Fruit fly (Drosophila melanogaster) whole organism, adult: ENCODE data around the gene nkt.

Source experiments
- CG11617 ChIP-seq: fragments of 200-800 bp; sonication (Bioruptor generic); optimal IDR thresholded peaks from 2 replicates; lab custom pipeline; 2017; ENCODE audit warnings: mild to moderate bottlenecking, missing biosample characterization, missing genetic modification reagents, missing genetic modification characterization
- CG12768 ChIP-seq: fragments of 200-800 bp; sonication (Bioruptor generic); optimal IDR thresholded peaks from 2 replicates; lab custom pipeline; 2017; ENCODE audit warnings: missing biosample characterization, missing genetic modification characterization, mild to moderate bottlenecking, moderate library complexity, missing genetic modification reagents
- CG14711 ChIP-seq: fragments of 200-800 bp; sonication (Bioruptor generic); optimal IDR thresholded peaks from 2 replicates; lab custom pipeline; 2018; ENCODE audit warnings: missing biosample characterization, mild to moderate bottlenecking, missing genetic modification characterization, moderate library complexity
- CG1620 ChIP-seq: fragments of 200-800 bp; sonication (Bioruptor generic); optimal IDR thresholded peaks from 2 replicates; lab custom pipeline; 2016; ENCODE audit warnings: missing biosample characterization, missing genetic modification characterization
- CG33017 ChIP-seq: fragments of 200-800 bp; sonication (Bioruptor generic); optimal IDR thresholded peaks from 2 replicates; lab custom pipeline; 2018; ENCODE audit warnings: missing biosample characterization, mild to moderate bottlenecking, missing genetic modification characterization, moderate library complexity
- CG5204 ChIP-seq: fragments of 200-800 bp; sonication (Bioruptor generic); optimal IDR thresholded peaks from 2 replicates; lab custom pipeline; 2016; ENCODE audit warnings: missing biosample characterization, missing genetic modification characterization
- CG7045 ChIP-seq: fragments of 200-800 bp; sonication (Bioruptor generic); optimal IDR thresholded peaks from 2 replicates; lab custom pipeline; 2017; ENCODE audit warnings: missing biosample characterization, mild to moderate bottlenecking, missing genetic modification characterization
- CG7101 ChIP-seq: fragments of 200-800 bp; sonication (Bioruptor generic); optimal IDR thresholded peaks from 2 replicates; lab custom pipeline; 2018; ENCODE audit warnings: missing biosample characterization, mild to moderate bottlenecking, missing genetic modification characterization, moderate library complexity
- Clk ChIP-seq: fragments of 200-800 bp; sonication (Bioruptor generic); optimal IDR thresholded peaks from 2 replicates; lab custom pipeline; 2017; ENCODE audit warnings: missing biosample characterization, missing genetic modification characterization
- Crg-1 ChIP-seq: fragments of 200-800 bp; sonication (Bioruptor generic); optimal IDR thresholded peaks from 2 replicates; lab custom pipeline; 2016; ENCODE audit warnings: missing biosample characterization, missing genetic modification characterization
- Hr96 ChIP-seq: fragments of 200-800 bp; sonication (Bioruptor generic); optimal IDR thresholded peaks from 2 replicates; lab custom pipeline; 2016; ENCODE audit warnings: missing biosample characterization, missing genetic modification characterization
- Mnt ChIP-seq: fragments of 200-800 bp; sonication (Bioruptor generic); optimal IDR thresholded peaks from 2 replicates; lab custom pipeline; 2016; ENCODE audit warnings: missing biosample characterization, mild to moderate bottlenecking, missing genetic modification characterization
- bab1 ChIP-seq: fragments of 200-800 bp; sonication (Bioruptor generic); optimal IDR thresholded peaks from 3 replicates; lab custom pipeline; 2019; ENCODE audit warnings: missing biosample characterization, mild to moderate bottlenecking, missing genetic modification characterization, moderate library complexity
- cic ChIP-seq: fragments of 200-800 bp; sonication (Bioruptor generic); optimal IDR thresholded peaks from 2 replicates; lab custom pipeline; 2017; ENCODE audit warnings: missing biosample characterization, mild to moderate bottlenecking, missing genetic modification characterization, moderate library complexity
- cnc ChIP-seq, 2 experiments: fragments of >200 bp; optimal IDR thresholded peaks; 2 replicates each; lab custom pipeline; 2017
- kay ChIP-seq: fragments of 200-800 bp; sonication (Bioruptor generic); peaks from one replicate; lab custom pipeline; 2016; ENCODE audit warnings: missing biosample characterization, missing genetic modification characterization, borderline replicate concordance
- ovo ChIP-seq: fragments of 200-800 bp; sonication (Bioruptor generic); optimal IDR thresholded peaks from 2 replicates; lab custom pipeline; 2016; ENCODE audit warnings: missing biosample characterization, missing genetic modification characterization
- pad ChIP-seq: fragments of 200-800 bp; sonication (Bioruptor generic); optimal IDR thresholded peaks from 3 replicates; lab custom pipeline; 2017; ENCODE audit warnings: missing biosample characterization, missing genetic modification characterization, mild to moderate bottlenecking, moderate library complexity, missing genetic modification reagents
- tj ChIP-seq: fragments of 200-800 bp; sonication (Bioruptor generic); optimal IDR thresholded peaks from 3 replicates; lab custom pipeline; 2017; ENCODE audit warnings: missing biosample characterization, mild to moderate bottlenecking, missing genetic modification characterization, moderate library complexity
- toe ChIP-seq: fragments of 200-800 bp; sonication (Bioruptor generic); optimal IDR thresholded peaks from 2 replicates; lab custom pipeline; 2016; ENCODE audit warnings: missing biosample characterization, missing genetic modification characterization

Gene nkt

dm6 chr3L:11214406-11215243, 13.5 kb downstream of the nkt start, which contains the start of gene CG42671:
Gene CG42671, plus strand, starts transcription at chr3L:11214505.
- no peak for TF ChIP-seq CG11617
- no peak for TF ChIP-seq CG7045 (GFP tag; lab: Kevin White, UChicago)
- TF ChIP-seq CG33017 (tag; lab: Kevin White, UChicago): peak; percentile 7
- peak; percentile 48 for TF ChIP-seq CG1620 (GFP tag; lab: Kevin White, UChicago)
- TF ChIP-seq cic (GFP tag; lab: Kevin White, UChicago): peak; percentile 29
- TF ChIP-seq CG7101 (tag; lab: Kevin White, UChicago): peak; percentile 4
- TF ChIP-seq bab1 (GFP tag; lab: Kevin White, UChicago): peak; percentile 50
- peak; percentile 27 for TF ChIP-seq kay (GFP tag; lab: Kevin White, UChicago)
- TF ChIP-seq Mnt (GFP tag; lab: Kevin White, UChicago): peak; percentile 55
- TF ChIP-seq tj: peak; percentile 67
- TF ChIP-seq toe: no peak

dm6 chr3L:11215244-11216121, 14.3 kb downstream of the nkt start:
- TF ChIP-seq CG14711 (tag; lab: Kevin White, UChicago) (peak; percentile 99), cic (GFP tag; lab: Kevin White, UChicago) (peak; percentile 64), CG7045 (GFP tag; lab: Kevin White, UChicago) (peak; percentile 81), Crg-1 (GFP tag; lab: Kevin White, UChicago) (peak; percentile 79), CG5204 (GFP tag; lab: Kevin White, UChicago) (no peak), bab1 (GFP tag; lab: Kevin White, UChicago) (peak; percentile 88), CG33017 (tag; lab: Kevin White, UChicago) (peak; percentile 89), CG12768 (GFP tag; lab: Kevin White, UChicago) (peak; percentile 85), pad (peak; percentile 62), CG1620 (GFP tag; lab: Kevin White, UChicago) (no peak), CG11617 (peak; percentile 77), Mnt (GFP tag; lab: Kevin White, UChicago) (peak; percentile 60), kay (GFP tag; lab: Kevin White, UChicago) (peak; percentile 96), cnc (optimal IDR thresholded peaks at IDR 0.05; lab: Kevin White, UChicago) (no peak), tj (no peak), toe (peak; percentile 74), CG7101 (tag; lab: Kevin White, UChicago) (peak; percentile 88), ovo (GFP tag; lab: Kevin White, UChicago) (no peak), Clk (GFP tag; lab: Kevin White, UChicago) (peak; percentile 79), Hr96 (GFP tag; lab: Kevin White, UChicago) (peak; percentile 69)

- TF ChIP-seq pad (no peak), Mnt (GFP tag; lab: Kevin White, UChicago) (no peak), kay (GFP tag; lab: Kevin White, UChicago) (no peak), CG7045 (GFP tag; lab: Kevin White, UChicago) (no peak), tj (no peak), CG7101 (tag; lab: Kevin White, UChicago) (no peak), Hr96 (GFP tag; lab: Kevin White, UChicago) (no peak), Crg-1 (GFP tag; lab: Kevin White, UChicago) (no peak), bab1 (GFP tag; lab: Kevin White, UChicago) (no peak), toe (no peak), cnc (optimal IDR thresholded peaks at IDR 0.05; lab: Kevin White, UChicago) (no peak), Clk (GFP tag; lab: Kevin White, UChicago) (no peak)
These were observed 15.1 kb downstream of the nkt start for dm6 chr3L:11216219-11216618.

dm6 chr3L:11217893-11218292, 16.7 kb downstream of the nkt start:
- TF ChIP-seq toe: no peak
- no peak for TF ChIP-seq CG7101 (tag; lab: Kevin White, UChicago)
- TF ChIP-seq CG33017 (tag; lab: Kevin White, UChicago): no peak
- TF ChIP-seq ovo (GFP tag; lab: Kevin White, UChicago): no peak
- TF ChIP-seq CG7045 (GFP tag; lab: Kevin White, UChicago): no peak
- no peak for TF ChIP-seq pad
- TF ChIP-seq Clk (GFP tag; lab: Kevin White, UChicago): no peak
- TF ChIP-seq Mnt (GFP tag; lab: Kevin White, UChicago): no peak
- no peak for TF ChIP-seq CG11617
- TF ChIP-seq Crg-1 (GFP tag; lab: Kevin White, UChicago): no peak

dm6 chr3L:11218892-11219291, 17.7 kb downstream of the nkt start:
- TF ChIP-seq tj (peak; percentile 58), kay (GFP tag; lab: Kevin White, UChicago) (no peak), CG12768 (GFP tag; lab: Kevin White, UChicago) (no peak)

- TF ChIP-seq pad (no peak), kay (GFP tag; lab: Kevin White, UChicago) (peak; percentile 72), cic (GFP tag; lab: Kevin White, UChicago) (no peak)
These were observed 23.5 kb downstream of the nkt start for dm6 chr3L:11224651-11225050.
